Worm (Caenorhabditis elegans) whole organism, mixed stage, embryonic: ENCODE data around the gene srh-104.

Experiments used
- M03D4.4 ChIP-seq: sonication (generic microtip); optimal IDR thresholded peaks from 2 replicates; lab custom pipeline; 2017; ENCODE audit warnings: mild to moderate bottlenecking, missing genetic modification characterization, missing compliant biosample characterization
- bed-3 ChIP-seq: fragments of 200-800 bp; sonication (Bioruptor generic); optimal IDR thresholded peaks from 3 replicates; lab custom pipeline; 2018; ENCODE audit warnings: mild to moderate bottlenecking, missing genetic modification characterization, moderate library complexity, missing compliant biosample characterization
- blmp-1 ChIP-seq: fragments of 150-350 bp; optimal IDR thresholded peaks from 2 replicates; lab custom pipeline; 2014; ENCODE audit warnings: missing biosample characterization, missing genetic modification characterization
- ceh-39 ChIP-seq: fragments of 150-350 bp; optimal IDR thresholded peaks from 2 replicates; lab custom pipeline; 2014; ENCODE audit warnings: missing biosample characterization, missing genetic modification characterization
- ceh-43 ChIP-seq: fragments of 200-800 bp; sonication (Bioruptor generic); optimal IDR thresholded peaks from 2 replicates; lab custom pipeline; 2018; ENCODE audit warnings: mild to moderate bottlenecking, missing genetic modification characterization, moderate library complexity, missing compliant biosample characterization
- ceh-83 ChIP-seq: fragments of 200-800 bp; sonication (Bioruptor generic); optimal IDR thresholded peaks from 2 replicates; lab custom pipeline; 2018; ENCODE audit warnings: mild to moderate bottlenecking, missing genetic modification characterization, missing compliant biosample characterization
- ces-1 ChIP-seq: fragments of 150-350 bp; optimal IDR thresholded peaks from 2 replicates; lab custom pipeline; 2014; ENCODE audit warnings: missing biosample characterization, missing genetic modification reagents, missing genetic modification characterization
- cnd-1 ChIP-seq: fragments of 200-800 bp; sonication (Bioruptor generic); optimal IDR thresholded peaks from 2 replicates; lab custom pipeline; 2018; ENCODE audit warnings: mild to moderate bottlenecking, missing genetic modification characterization, missing compliant biosample characterization
- drap-1 ChIP-seq: fragments of 200-800 bp; sonication (Bioruptor generic); optimal IDR thresholded peaks from 3 replicates; lab custom pipeline; 2018; ENCODE audit warnings: mild to moderate bottlenecking, missing genetic modification characterization, missing compliant biosample characterization
- elt-1 ChIP-seq: sonication (generic microtip); optimal IDR thresholded peaks from 2 replicates; lab custom pipeline; 2017; ENCODE audit warnings: missing genetic modification characterization, mild to moderate bottlenecking, missing compliant biosample characterization, antibody characterized with exemption, moderate library complexity, borderline replicate concordance; ENCODE audit not compliant: insufficient read depth
- elt-3 ChIP-seq: fragments of 150-350 bp; optimal IDR thresholded peaks from 2 replicates; lab custom pipeline; 2014; ENCODE audit warnings: missing biosample characterization, missing genetic modification characterization
- flh-1 ChIP-seq: fragments of 200-800 bp; sonication (Bioruptor generic); optimal IDR thresholded peaks from 2 replicates; lab custom pipeline; 2018; ENCODE audit warnings: mild to moderate bottlenecking, missing genetic modification characterization, moderate library complexity, missing compliant biosample characterization
- ham-2 ChIP-seq: fragments of 200-800 bp; sonication (Bioruptor generic); optimal IDR thresholded peaks from 2 replicates; lab custom pipeline; 2018; ENCODE audit warnings: mild to moderate bottlenecking, missing genetic modification characterization, missing compliant biosample characterization
- hlh-1 ChIP-seq: fragments of 150-350 bp; optimal IDR thresholded peaks from 2 replicates; lab custom pipeline; 2014; ENCODE audit warnings: missing biosample characterization, missing genetic modification reagents, missing genetic modification characterization
- lin-13 ChIP-seq: fragments of 150-350 bp; optimal IDR thresholded peaks from 2 replicates; lab custom pipeline; 2014; ENCODE audit warnings: missing biosample characterization, missing genetic modification characterization
- lin-32 ChIP-seq: fragments of 200-800 bp; sonication (Bioruptor generic); optimal IDR thresholded peaks from 2 replicates; lab custom pipeline; 2018; ENCODE audit warnings: mild to moderate bottlenecking, missing genetic modification characterization, missing compliant biosample characterization
- lsy-2 ChIP-seq: fragments of 150-350 bp; optimal IDR thresholded peaks from 2 replicates; lab custom pipeline; 2014; ENCODE audit warnings: missing biosample characterization, missing genetic modification characterization
- mab-5 ChIP-seq: fragments of 150-350 bp; optimal IDR thresholded peaks from 2 replicates; lab custom pipeline; 2014; ENCODE audit warnings: missing biosample characterization, missing genetic modification characterization
- mep-1 ChIP-seq: fragments of 150-350 bp; optimal IDR thresholded peaks from 2 replicates; lab custom pipeline; 2017; ENCODE audit warnings: missing biosample characterization, missing genetic modification reagents, missing genetic modification characterization, inconsistent platforms
- mls-2 ChIP-seq: sonication (generic microtip); optimal IDR thresholded peaks from 2 replicates; lab custom pipeline; 2016; ENCODE audit warnings: mild to moderate bottlenecking, missing genetic modification characterization, moderate library complexity, missing compliant biosample characterization
- nhr-12 ChIP-seq: fragments of 150-350 bp; optimal IDR thresholded peaks from 2 replicates; lab custom pipeline; 2014; ENCODE audit warnings: missing biosample characterization, missing genetic modification characterization
- nhr-2 ChIP-seq: fragments of 150-350 bp; optimal IDR thresholded peaks from 2 replicates; lab custom pipeline; 2014; ENCODE audit warnings: missing biosample characterization, missing genetic modification characterization
- nhr-237 ChIP-seq: fragments of 150-350 bp; optimal IDR thresholded peaks from 2 replicates; lab custom pipeline; 2014; ENCODE audit warnings: missing biosample characterization, missing genetic modification characterization
- nhr-28 ChIP-seq: fragments of 150-350 bp; optimal IDR thresholded peaks from 2 replicates; lab custom pipeline; 2014; ENCODE audit warnings: missing biosample characterization, missing genetic modification characterization
- pha-4 ChIP-seq: fragments of 150-350 bp; optimal IDR thresholded peaks from 2 replicates; lab custom pipeline; 2018; ENCODE audit warnings: missing biosample characterization, missing genetic modification reagents, missing genetic modification characterization
- sem-2 ChIP-seq: fragments of 200-800 bp; sonication (Bioruptor generic); optimal IDR thresholded peaks from 2 replicates; lab custom pipeline; 2018; ENCODE audit warnings: mild to moderate bottlenecking, missing genetic modification characterization, missing compliant biosample characterization
- tbx-8 ChIP-seq: fragments of 200-800 bp; sonication (Bioruptor generic); optimal IDR thresholded peaks from 2 replicates; lab custom pipeline; 2018; ENCODE audit warnings: mild to moderate bottlenecking, missing genetic modification characterization, moderate library complexity, missing compliant biosample characterization
- zip-8 ChIP-seq: fragments of 150-350 bp; optimal IDR thresholded peaks from 2 replicates; lab custom pipeline; 2014; ENCODE audit warnings: missing biosample characterization, missing genetic modification characterization
- ztf-11 ChIP-seq: fragments of 150-350 bp; optimal IDR thresholded peaks from 2 replicates; lab custom pipeline; 2014; ENCODE audit warnings: missing biosample characterization, missing genetic modification characterization

The srh-104 gene

ce11 chrV:16244078-16244477 is at the start of gene srh-104:
Gene srh-104 (minus strand): TSS chrV:16244178.
- TF ChIP-seq ztf-11 (tag; lab: Kevin White, UChicago) (no peak), pha-4 (tag; lab: Kevin White, UChicago) (no peak), lin-32 (GFP tag; lab: Kevin White, UChicago) (no peak), elt-1 (tag; lab: Kevin White, UChicago) (no peak), ceh-83 (GFP tag; lab: Kevin White, UChicago) (no peak)

- TF ChIP-seq mep-1 (no peak), ceh-83 (GFP tag; lab: Kevin White, UChicago) (no peak), drap-1 (GFP tag; lab: Kevin White, UChicago) (no peak), ham-2 (no peak), mls-2 (no peak), sem-2 (GFP tag; lab: Kevin White, UChicago) (no peak), nhr-2 (tag; lab: Kevin White, UChicago) (no peak), mab-5 (tag; lab: Kevin White, UChicago) (no peak), ceh-43 (GFP tag; lab: Kevin White, UChicago) (no peak), zip-8 (tag; lab: Kevin White, UChicago) (no peak), nhr-28 (tag; lab: Kevin White, UChicago) (no peak), M03D4.4 (no peak), flh-1 (GFP tag; lab: Kevin White, UChicago) (no peak), ces-1 (GFP tag; lab: Kevin White, UChicago) (no peak), nhr-12 (tag; lab: Kevin White, UChicago) (no peak), pha-4 (tag; lab: Kevin White, UChicago) (no peak), lin-13 (tag; lab: Kevin White, UChicago) (no peak)
These were observed 48.4 kb upstream of the srh-104 start, which contains the start of gene oac-5 for ce11 chrV:16292409-16292808. Gene oac-5 (plus strand): TSS chrV:16292709.

- TF ChIP-seq sem-2 (GFP tag; lab: Kevin White, UChicago) (no peak), zip-8 (tag; lab: Kevin White, UChicago) (no peak), ztf-11 (tag; lab: Kevin White, UChicago) (no peak), hlh-1 (tag; lab: Kevin White, UChicago) (no peak), lin-13 (tag; lab: Kevin White, UChicago) (no peak), mep-1 (no peak), drap-1 (GFP tag; lab: Kevin White, UChicago) (no peak), nhr-2 (tag; lab: Kevin White, UChicago) (no peak), elt-3 (tag; lab: Kevin White, UChicago) (no peak), ceh-83 (GFP tag; lab: Kevin White, UChicago) (no peak)
These were observed 43.6 kb upstream of the srh-104 start, which contains the start of gene F28G4.3 for ce11 chrV:16287619-16288018. Gene F28G4.3 (minus strand): TSS chrV:16287719.

ce11 chrV:16285794-16286193 is 41.8 kb upstream of the srh-104 start, which contains the start of gene F28G4.4:
Gene F28G4.4 (minus strand): TSS chrV:16285894.
- TF ChIP-seq blmp-1: no peak
- no peak for TF ChIP-seq bed-3 (GFP tag; lab: Kevin White, UChicago)
- TF ChIP-seq lsy-2 (tag; lab: Kevin White, UChicago): no peak
- TF ChIP-seq ztf-11 (tag; lab: Kevin White, UChicago): no peak
- TF ChIP-seq cnd-1 (tag; lab: Kevin White, UChicago): no peak
- no peak for TF ChIP-seq ceh-83 (GFP tag; lab: Kevin White, UChicago)
- TF ChIP-seq ceh-43 (GFP tag; lab: Kevin White, UChicago): no peak
- TF ChIP-seq flh-1 (GFP tag; lab: Kevin White, UChicago): no peak
- TF ChIP-seq lin-32 (GFP tag; lab: Kevin White, UChicago): no peak
- no peak for TF ChIP-seq lin-13 (tag; lab: Kevin White, UChicago)
- no peak for TF ChIP-seq mls-2
- TF ChIP-seq, all 35 proteins: peak for 0

- TF ChIP-seq tbx-8 (GFP tag; lab: Kevin White, UChicago) (no peak), pha-4 (tag; lab: Kevin White, UChicago) (no peak), elt-1 (tag; lab: Kevin White, UChicago) (peak; percentile 63)
These were observed 38.2 kb upstream of the srh-104 start, which contains the start of gene F28G4.2 for ce11 chrV:16282147-16282546. Gene F28G4.2 (minus strand): TSS chrV:16282321.

- TF ChIP-seq drap-1 (GFP tag; lab: Kevin White, UChicago) (no peak), lin-13 (tag; lab: Kevin White, UChicago) (no peak), ceh-43 (GFP tag; lab: Kevin White, UChicago) (no peak), blmp-1 (no peak), ham-2 (no peak), nhr-237 (tag; lab: Kevin White, UChicago) (no peak), elt-3 (tag; lab: Kevin White, UChicago) (no peak), bed-3 (GFP tag; lab: Kevin White, UChicago) (no peak), ceh-39 (tag; lab: Kevin White, UChicago) (no peak)
These were observed 33.9 kb upstream of the srh-104 start, which contains the start of gene cyp-37B1 for ce11 chrV:16277918-16278317. Gene cyp-37B1 (plus strand): TSS chrV:16278116.
